Worm (Caenorhabditis elegans) whole organism, L4/young adult: Measurements from ENCODE around the gene F59B2.3.
"Not testable (repeated sequence)": the region's sequence is repeated elsewhere in the genome, so short reads cannot be mapped to it uniquely, and the experiment has no call there.

Experiments
- dao-5 ChIP-seq: sonication (generic microtip); optimal IDR thresholded peaks from 2 replicates; lab custom pipeline; 2016; ENCODE audit warnings: missing genotype, missing genetic modification characterization, moderate library complexity, missing compliant biosample characterization
- him-1 ChIP-seq: sonication (generic microtip); optimal IDR thresholded peaks from 2 replicates; lab custom pipeline; 2016; ENCODE audit warnings: missing genotype, missing genetic modification reagents, missing genetic modification characterization, missing compliant biosample characterization

- TF ChIP-seq him-1, dao-5 (tag; lab: Kevin White, UChicago): not testable (repeated sequence)
These were observed 6.4 kb upstream of the F59B2.3 start, which contains the start of gene rab-6.1 for ce11 chrIII:9005905-9006372.
